Fruit fly (Drosophila melanogaster) whole organism, prepupa: ENCODE measurements around the gene CG5953.

Experiments
- CG10669 ChIP-seq: fragments of 200-800 bp; sonication (Bioruptor generic); optimal IDR thresholded peaks from 3 replicates; lab custom pipeline; 2018; ENCODE audit warnings: missing biosample characterization, mild to moderate bottlenecking, missing genetic modification characterization, moderate library complexity
- CG7368 ChIP-seq: fragments of 200-800 bp; sonication (Bioruptor generic); optimal IDR thresholded peaks from 3 replicates; lab custom pipeline; 2016; ENCODE audit warnings: missing biosample characterization, missing genetic modification characterization
- Eip93F ChIP-seq: fragments of 200-800 bp; sonication (Bioruptor generic); optimal IDR thresholded peaks from 2 replicates; lab custom pipeline; 2016; ENCODE audit warnings: missing biosample characterization, mild to moderate bottlenecking, missing genetic modification characterization
- vri ChIP-seq: fragments of 200-800 bp; sonication (Bioruptor generic); optimal IDR thresholded peaks from 3 replicates; lab custom pipeline; 2016; ENCODE audit warnings: missing biosample characterization, mild to moderate bottlenecking, missing genetic modification characterization

- TF ChIP-seq CG7368 (no peak), CG10669 (GFP tag; lab: Kevin White, UChicago) (no peak), vri (GFP tag; lab: Kevin White, UChicago) (no peak), Eip93F (GFP tag; lab: Kevin White, UChicago) (no peak)
These were observed 12.0 kb downstream of the CG5953 start for dm6 chr2L:16520475-16521344.
